Worm (Caenorhabditis elegans) whole organism, young adult: ENCODE results near the gene Y75B8A.7.

Experiments used
- ZK185.1 ChIP-seq: sonication (generic microtip); optimal IDR thresholded peaks from 2 replicates; lab custom pipeline; 2016; ENCODE audit warnings: mild to moderate bottlenecking, missing genetic modification characterization, missing compliant biosample characterization; ENCODE audit not compliant: poor library complexity, severe bottlenecking
- ama-1 ChIP-seq, 3 experiments: fragments of 150-350 bp in 1 of 3; sonication (generic microtip) in 2 of 3; optimal IDR thresholded peaks; 2 replicates each; lab custom pipeline; 2014 to 2018; ENCODE audit warnings: missing biosample characterization in 2 of 3, missing genetic modification characterization in 2 of 3, missing genetic modification reagents in 2 of 3

ce11 chrIII:12139471-12139870 is 13.2 kb upstream of the Y75B8A.7 start:
- TF ChIP-seq ama-1 (optimal IDR thresholded peaks at IDR 0.05; lab: Kevin White, UChicago) (no peak), ama-1 (GFP tag; optimal IDR thresholded peaks at IDR 0.05; lab: Kevin White, UChicago) (no peak), ZK185.1 (tag; lab: Kevin White, UChicago) (no peak)
